Fruit fly (Drosophila melanogaster) Kc167 (cell line): ENCODE data around the gene CG31343.

Experiments used
- Myc ChIP-seq: fragments of >200 bp; optimal IDR thresholded peaks from 2 replicates; lab custom pipeline; 2017; ENCODE audit warnings: missing external identifiers
- h ChIP-seq: fragments of >200 bp; optimal IDR thresholded peaks from 3 replicates; lab custom pipeline; 2018; ENCODE audit warnings: missing external identifiers
- psq ChIP-seq: fragments of >200 bp; optimal IDR thresholded peaks from 2 replicates; lab custom pipeline; 2017; ENCODE audit warnings: missing external identifiers
- ttk ChIP-seq: sonication (Bioruptor generic); optimal IDR thresholded peaks from 2 replicates; lab custom pipeline; 2017; ENCODE audit warnings: missing external identifiers

- TF ChIP-seq Myc (lab: Kevin White, UChicago) = no peak
- no peak for TF ChIP-seq psq (lab: Kevin White, UChicago)
- TF ChIP-seq h (lab: Kevin White, UChicago) = no peak
- no peak for TF ChIP-seq ttk
Measured at dm6 chr3R:21701529-21701928, 43.5 kb upstream of the CG31343 start.
